Worm (Caenorhabditis elegans) whole organism, L3 larva: Measurements from ENCODE around the gene clec-147.

Source experiments
- R02D3.7 ChIP-seq: fragments of 150-350 bp; optimal IDR thresholded peaks from 2 replicates; lab custom pipeline; 2014; ENCODE audit warnings: missing biosample characterization, missing genetic modification characterization
- ama-1 ChIP-seq: fragments of 150-350 bp; optimal IDR thresholded peaks from 2 replicates; lab custom pipeline; 2018
- ceh-16 ChIP-seq: sonication (generic microtip); optimal IDR thresholded peaks from 2 replicates; lab custom pipeline; 2017; ENCODE audit warnings: missing biosample characterization, missing genetic modification characterization
- ceh-82 ChIP-seq: fragments of 150-350 bp; optimal IDR thresholded peaks from 2 replicates; lab custom pipeline; 2014; ENCODE audit warnings: missing biosample characterization, missing genetic modification characterization
- ceh-9 ChIP-seq: sonication (generic microtip); optimal IDR thresholded peaks from 2 replicates; lab custom pipeline; 2018; ENCODE audit warnings: missing biosample characterization, missing genetic modification characterization
- daf-12 ChIP-seq: fragments of 150-350 bp; optimal IDR thresholded peaks from 2 replicates; lab custom pipeline; 2014; ENCODE audit warnings: missing biosample characterization, missing genetic modification reagents, missing genetic modification characterization
- egl-27 ChIP-seq: sonication (generic microtip); optimal IDR thresholded peaks from 4 replicates; lab custom pipeline; 2017; ENCODE audit warnings: missing biosample characterization, missing genetic modification reagents, missing genetic modification characterization
- egl-5 ChIP-seq: fragments of 150-350 bp; optimal IDR thresholded peaks from 2 replicates; lab custom pipeline; 2017; ENCODE audit warnings: missing biosample characterization, missing genetic modification reagents, missing genetic modification characterization, inconsistent platforms
- elt-2 ChIP-seq: sonication (generic microtip); optimal IDR thresholded peaks from 2 replicates; lab custom pipeline; 2016; ENCODE audit warnings: missing genetic modification reagents, mild to moderate bottlenecking, missing genetic modification characterization, missing compliant biosample characterization
- elt-3 ChIP-seq, 3 experiments: fragments of 150-350 bp in 1 of 3; sonication (generic microtip) in 2 of 3; optimal IDR thresholded peaks; 2 replicates in 2 of 3; 4 replicates in 1 of 3; lab custom pipeline; 2014 to 2017; ENCODE audit warnings: missing biosample characterization in 3 of 3, missing genetic modification characterization in 3 of 3
- eor-1 ChIP-seq, 2 experiments: fragments of 150-350 bp; optimal IDR thresholded peaks; 2 replicates each; lab custom pipeline; 2014 to 2018; ENCODE audit warnings: missing biosample characterization in 2 of 2, missing genetic modification characterization in 2 of 2
- fkh-2 ChIP-seq: fragments of 150-350 bp; optimal IDR thresholded peaks from 2 replicates; lab custom pipeline; 2014; ENCODE audit warnings: missing biosample characterization, missing genetic modification reagents, missing genetic modification characterization
- lin-15B ChIP-seq: fragments of 150-350 bp; optimal IDR thresholded peaks from 2 replicates; lab custom pipeline; 2014; ENCODE audit warnings: missing biosample characterization, missing genetic modification characterization
- lin-39 ChIP-seq: fragments of 150-350 bp; optimal IDR thresholded peaks from 2 replicates; lab custom pipeline; 2018; ENCODE audit warnings: missing biosample characterization, missing genetic modification reagents, missing genetic modification characterization
- mdl-1 ChIP-seq: fragments of 150-350 bp; optimal IDR thresholded peaks from 2 replicates; lab custom pipeline; 2014; ENCODE audit warnings: missing biosample characterization, missing genetic modification characterization
- mml-1 ChIP-seq: fragments of 150-350 bp; sonication (generic microtip); optimal IDR thresholded peaks from 3 replicates; lab custom pipeline; 2014; ENCODE audit warnings: missing biosample characterization, missing genetic modification characterization
- nfya-1 ChIP-seq: sonication (generic microtip); optimal IDR thresholded peaks from 2 replicates; lab custom pipeline; 2017; ENCODE audit warnings: missing genetic modification characterization, mild to moderate bottlenecking, missing compliant biosample characterization, antibody characterized with exemption, moderate library complexity; ENCODE audit not compliant: insufficient read depth
- nhr-11 ChIP-seq: fragments of 150-350 bp; optimal IDR thresholded peaks from 2 replicates; lab custom pipeline; 2014; ENCODE audit warnings: missing biosample characterization, missing genetic modification characterization
- nhr-23 ChIP-seq: fragments of 150-350 bp; optimal IDR thresholded peaks from 2 replicates; lab custom pipeline; 2014; ENCODE audit warnings: missing biosample characterization, missing genetic modification reagents, missing genetic modification characterization
- nhr-25 ChIP-seq: sonication (generic microtip); optimal IDR thresholded peaks from 2 replicates; lab custom pipeline; 2017; ENCODE audit warnings: missing biosample characterization, missing genetic modification characterization
- nhr-43 ChIP-seq: sonication (generic microtip); optimal IDR thresholded peaks from 2 replicates; lab custom pipeline; 2016; ENCODE audit warnings: mild to moderate bottlenecking, missing genetic modification characterization, missing compliant biosample characterization; ENCODE audit not compliant: poor library complexity, severe bottlenecking
- nhr-67 ChIP-seq: fragments of 150-350 bp; optimal IDR thresholded peaks from 2 replicates; lab custom pipeline; 2014; ENCODE audit warnings: missing biosample characterization, missing genetic modification characterization
- nhr-76 ChIP-seq: fragments of 150-350 bp; sonication (generic microtip); optimal IDR thresholded peaks from 5 replicates; lab custom pipeline; 2014; ENCODE audit warnings: missing biosample characterization, missing genetic modification characterization
- pqm-1 ChIP-seq: fragments of 150-350 bp; optimal IDR thresholded peaks from 2 replicates; lab custom pipeline; 2017; ENCODE audit warnings: missing biosample characterization, missing genetic modification characterization, inconsistent platforms
- sea-2 ChIP-seq: fragments of 150-350 bp; sonication (generic microtip); optimal IDR thresholded peaks from 4 replicates; lab custom pipeline; 2014; ENCODE audit warnings: missing biosample characterization, missing genetic modification reagents, missing genetic modification characterization
- skn-1 ChIP-seq: fragments of 150-350 bp; optimal IDR thresholded peaks from 2 replicates; lab custom pipeline; 2014; ENCODE audit warnings: missing biosample characterization, missing genetic modification characterization
- unc-39 ChIP-seq: sonication (generic microtip); optimal IDR thresholded peaks from 4 replicates; lab custom pipeline; 2017; ENCODE audit warnings: missing biosample characterization, missing genetic modification characterization
- unc-62 ChIP-seq: fragments of 150-350 bp; sonication (generic microtip); optimal IDR thresholded peaks from 4 replicates; lab custom pipeline; 2014; ENCODE audit warnings: missing biosample characterization, missing genetic modification reagents, missing genetic modification characterization
- zag-1 ChIP-seq: fragments of 150-350 bp; optimal IDR thresholded peaks from 2 replicates; lab custom pipeline; 2014; ENCODE audit warnings: missing biosample characterization, missing genetic modification characterization
- ztf-4 ChIP-seq: fragments of 150-350 bp; optimal IDR thresholded peaks from 2 replicates; lab custom pipeline; 2014; ENCODE audit warnings: missing biosample characterization, missing genetic modification characterization

Gene clec-147

ce11 chrII:14496809-14497208 lies 40.8 kb downstream of the clec-147 start (continued):
- TF ChIP-seq R02D3.7 (tag; lab: Kevin White, UChicago) (peak; percentile 44), mdl-1 (tag; lab: Kevin White, UChicago) (no peak), nhr-25 (tag; lab: Kevin White, UChicago) (peak; percentile 88), skn-1 (tag; lab: Kevin White, UChicago) (peak; percentile 86), mml-1 (tag; lab: Kevin White, UChicago) (no peak), ama-1 (peak; percentile 66)

ce11 chrII:14495341-14495740 lies 42.3 kb downstream of the clec-147 start:
- TF ChIP-seq nhr-43 (tag; lab: Kevin White, UChicago) (peak; percentile 77), nfya-1 (tag; lab: Kevin White, UChicago) (no peak), sea-2 (GFP tag; lab: Kevin White, UChicago) (no peak), pqm-1 (tag; lab: Kevin White, UChicago) (peak; percentile 79), skn-1 (tag; lab: Kevin White, UChicago) (no peak), elt-2 (tag; lab: Kevin White, UChicago) (peak; percentile 31)

- TF ChIP-seq ceh-16 (tag; lab: Kevin White, UChicago) (no peak), elt-2 (tag; lab: Kevin White, UChicago) (peak; percentile 65), unc-62 (GFP tag; lab: Kevin White, UChicago) (no peak), skn-1 (tag; lab: Kevin White, UChicago) (peak; percentile 53), pqm-1 (tag; lab: Kevin White, UChicago) (peak; percentile 59), elt-3 (tag; optimal IDR thresholded peaks at IDR 0.05; lab: Kevin White, UChicago) (peak in 1 of 3 experiments; percentile 17), mml-1 (tag; lab: Kevin White, UChicago) (no peak), nhr-23 (tag; lab: Kevin White, UChicago) (no peak)
Observed at ce11 chrII:14494464-14494863, 43.2 kb downstream of the clec-147 start.

- TF ChIP-seq unc-39 (tag; lab: Kevin White, UChicago) (no peak), unc-62 (GFP tag; lab: Kevin White, UChicago) (no peak), zag-1 (tag; lab: Kevin White, UChicago) (no peak), fkh-2 (tag; lab: Kevin White, UChicago) (no peak), lin-15B (no peak), eor-1 (tag; optimal IDR thresholded peaks at IDR 0.05; lab: Kevin White, UChicago) (no peak), nhr-76 (tag; lab: Kevin White, UChicago) (no peak), egl-5 (tag; lab: Kevin White, UChicago) (no peak), nhr-23 (tag; lab: Kevin White, UChicago) (no peak), nhr-67 (tag; lab: Kevin White, UChicago) (no peak), lin-39 (no peak), ztf-4 (no peak), elt-2 (tag; lab: Kevin White, UChicago) (no peak), ama-1 (no peak), elt-3 (tag; optimal IDR thresholded peaks at IDR 0.05; lab: Kevin White, UChicago) (no peak), R02D3.7 (tag; lab: Kevin White, UChicago) (no peak)
Observed at ce11 chrII:14494414-14494463, 43.4 kb downstream of the clec-147 start, which contains the start of gene cysl-2. Gene cysl-2, minus strand, starts transcription at chrII:14494451.

ce11 chrII:14494014-14494413 lies 43.6 kb downstream of the clec-147 start:
- TF ChIP-seq ceh-9 (tag; lab: Kevin White, UChicago) = no peak
- peak; percentile 53 for TF ChIP-seq ama-1
- no peak for TF ChIP-seq ceh-82

ce11 chrII:14492592-14493196 lies 44.9 kb downstream of the clec-147 start:
- TF ChIP-seq daf-12 (tag; lab: Kevin White, UChicago) = no peak
- TF ChIP-seq eor-1 (tag; optimal IDR thresholded peaks at IDR 0.05; lab: Kevin White, UChicago) = no peak
- TF ChIP-seq ama-1 = peak; percentile 85
- TF ChIP-seq mml-1 (tag; lab: Kevin White, UChicago) = no peak
- TF ChIP-seq egl-27 = no peak
- TF ChIP-seq ceh-16 (tag; lab: Kevin White, UChicago) = no peak
- TF ChIP-seq zag-1 (tag; lab: Kevin White, UChicago) = no peak
- TF ChIP-seq lin-39 = no peak
- no peak for TF ChIP-seq nhr-11 (tag; lab: Kevin White, UChicago)
